Worm (Caenorhabditis elegans) whole organism, L3 larva: Measurements from ENCODE around the gene htp-1.
A peak's percentile ranks its signal among the peaks of the same experiment; 100 is the strongest.

ENCODE experiments used
- R02D3.7 ChIP-seq: fragments of 150-350 bp; optimal IDR thresholded peaks from 2 replicates; lab custom pipeline; 2014; ENCODE audit warnings: missing biosample characterization, missing genetic modification characterization
- ZK546.5 ChIP-seq: sonication (generic microtip); optimal IDR thresholded peaks from 2 replicates; lab custom pipeline; 2017; ENCODE audit warnings: missing biosample characterization, missing genetic modification characterization
- aly-2 ChIP-seq: fragments of 150-350 bp; optimal IDR thresholded peaks from 2 replicates; lab custom pipeline; 2014; ENCODE audit warnings: missing biosample characterization, missing genetic modification characterization
- ama-1 ChIP-seq: fragments of 150-350 bp; optimal IDR thresholded peaks from 2 replicates; lab custom pipeline; 2018
- ceh-16 ChIP-seq: sonication (generic microtip); optimal IDR thresholded peaks from 2 replicates; lab custom pipeline; 2017; ENCODE audit warnings: missing biosample characterization, missing genetic modification characterization
- ceh-28 ChIP-seq: fragments of 150-350 bp; optimal IDR thresholded peaks from 2 replicates; lab custom pipeline; 2014; ENCODE audit warnings: missing biosample characterization, missing genetic modification reagents, missing genetic modification characterization
- ceh-82 ChIP-seq: fragments of 150-350 bp; optimal IDR thresholded peaks from 2 replicates; lab custom pipeline; 2014; ENCODE audit warnings: missing biosample characterization, missing genetic modification characterization
- ceh-9 ChIP-seq: sonication (generic microtip); optimal IDR thresholded peaks from 2 replicates; lab custom pipeline; 2018; ENCODE audit warnings: missing biosample characterization, missing genetic modification characterization
- daf-12 ChIP-seq: fragments of 150-350 bp; optimal IDR thresholded peaks from 2 replicates; lab custom pipeline; 2014; ENCODE audit warnings: missing biosample characterization, missing genetic modification reagents, missing genetic modification characterization
- egl-27 ChIP-seq: sonication (generic microtip); optimal IDR thresholded peaks from 4 replicates; lab custom pipeline; 2017; ENCODE audit warnings: missing biosample characterization, missing genetic modification reagents, missing genetic modification characterization
- egl-5 ChIP-seq: fragments of 150-350 bp; optimal IDR thresholded peaks from 2 replicates; lab custom pipeline; 2017; ENCODE audit warnings: missing biosample characterization, missing genetic modification reagents, missing genetic modification characterization, inconsistent platforms
- elt-1 ChIP-seq: fragments of 150-350 bp; optimal IDR thresholded peaks from 2 replicates; lab custom pipeline; 2014; ENCODE audit warnings: missing biosample characterization, missing genetic modification characterization
- elt-2 ChIP-seq: sonication (generic microtip); optimal IDR thresholded peaks from 2 replicates; lab custom pipeline; 2016; ENCODE audit warnings: missing genetic modification reagents, mild to moderate bottlenecking, missing genetic modification characterization, missing compliant biosample characterization
- elt-3 ChIP-seq, 3 experiments: fragments of 150-350 bp in 1 of 3; sonication (generic microtip) in 2 of 3; optimal IDR thresholded peaks; 2 replicates in 2 of 3; 4 replicates in 1 of 3; lab custom pipeline; 2014 to 2017; ENCODE audit warnings: missing biosample characterization in 3 of 3, missing genetic modification characterization in 3 of 3
- eor-1 ChIP-seq, 2 experiments: fragments of 150-350 bp; optimal IDR thresholded peaks; 2 replicates each; lab custom pipeline; 2014 to 2018; ENCODE audit warnings: missing biosample characterization in 2 of 2, missing genetic modification characterization in 2 of 2
- fkh-10 ChIP-seq: sonication (generic microtip); optimal IDR thresholded peaks from 2 replicates; lab custom pipeline; 2017; ENCODE audit warnings: missing biosample characterization, missing genetic modification reagents, missing genetic modification characterization
- fkh-2 ChIP-seq: fragments of 150-350 bp; optimal IDR thresholded peaks from 2 replicates; lab custom pipeline; 2014; ENCODE audit warnings: missing biosample characterization, missing genetic modification reagents, missing genetic modification characterization
- fos-1 ChIP-seq: fragments of 150-350 bp; optimal IDR thresholded peaks from 2 replicates; lab custom pipeline; 2014; ENCODE audit warnings: missing biosample characterization, missing genetic modification characterization
- hmg-11 ChIP-seq: sonication (generic microtip); optimal IDR thresholded peaks from 2 replicates; lab custom pipeline; 2016; ENCODE audit warnings: missing genetic modification characterization, missing compliant biosample characterization
- jun-1 ChIP-seq: fragments of 150-350 bp; optimal IDR thresholded peaks from 2 replicates; lab custom pipeline; 2014; ENCODE audit warnings: missing biosample characterization, missing genetic modification reagents, missing genetic modification characterization
- lin-15B ChIP-seq: fragments of 150-350 bp; optimal IDR thresholded peaks from 2 replicates; lab custom pipeline; 2014; ENCODE audit warnings: missing biosample characterization, missing genetic modification characterization
- lin-39 ChIP-seq: fragments of 150-350 bp; optimal IDR thresholded peaks from 2 replicates; lab custom pipeline; 2018; ENCODE audit warnings: missing biosample characterization, missing genetic modification reagents, missing genetic modification characterization
- lsy-12 ChIP-seq: sonication (generic microtip); optimal IDR thresholded peaks from 2 replicates; lab custom pipeline; 2016; ENCODE audit warnings: mild to moderate bottlenecking, missing genetic modification characterization, missing compliant biosample characterization
- mdl-1 ChIP-seq: fragments of 150-350 bp; optimal IDR thresholded peaks from 2 replicates; lab custom pipeline; 2014; ENCODE audit warnings: missing biosample characterization, missing genetic modification characterization
- mml-1 ChIP-seq: fragments of 150-350 bp; sonication (generic microtip); optimal IDR thresholded peaks from 3 replicates; lab custom pipeline; 2014; ENCODE audit warnings: missing biosample characterization, missing genetic modification characterization
- nfya-1 ChIP-seq: sonication (generic microtip); optimal IDR thresholded peaks from 2 replicates; lab custom pipeline; 2017; ENCODE audit warnings: missing genetic modification characterization, mild to moderate bottlenecking, missing compliant biosample characterization, antibody characterized with exemption, moderate library complexity; ENCODE audit not compliant: insufficient read depth
- nhr-11 ChIP-seq: fragments of 150-350 bp; optimal IDR thresholded peaks from 2 replicates; lab custom pipeline; 2014; ENCODE audit warnings: missing biosample characterization, missing genetic modification characterization
- nhr-12 ChIP-seq: fragments of 150-350 bp; optimal IDR thresholded peaks from 2 replicates; lab custom pipeline; 2014; ENCODE audit warnings: missing biosample characterization, missing genetic modification characterization
- nhr-23 ChIP-seq: fragments of 150-350 bp; optimal IDR thresholded peaks from 2 replicates; lab custom pipeline; 2014; ENCODE audit warnings: missing biosample characterization, missing genetic modification reagents, missing genetic modification characterization
- nhr-237 ChIP-seq: fragments of 150-350 bp; optimal IDR thresholded peaks from 2 replicates; lab custom pipeline; 2014; ENCODE audit warnings: missing biosample characterization, missing genetic modification characterization
- nhr-25 ChIP-seq: sonication (generic microtip); optimal IDR thresholded peaks from 2 replicates; lab custom pipeline; 2017; ENCODE audit warnings: missing biosample characterization, missing genetic modification characterization
- nhr-28 ChIP-seq: fragments of 150-350 bp; optimal IDR thresholded peaks from 2 replicates; lab custom pipeline; 2014; ENCODE audit warnings: missing biosample characterization, missing genetic modification characterization
- nhr-43 ChIP-seq: sonication (generic microtip); optimal IDR thresholded peaks from 2 replicates; lab custom pipeline; 2016; ENCODE audit warnings: mild to moderate bottlenecking, missing genetic modification characterization, missing compliant biosample characterization; ENCODE audit not compliant: poor library complexity, severe bottlenecking
- nhr-67 ChIP-seq: fragments of 150-350 bp; optimal IDR thresholded peaks from 2 replicates; lab custom pipeline; 2014; ENCODE audit warnings: missing biosample characterization, missing genetic modification characterization
- nhr-76 ChIP-seq: fragments of 150-350 bp; sonication (generic microtip); optimal IDR thresholded peaks from 5 replicates; lab custom pipeline; 2014; ENCODE audit warnings: missing biosample characterization, missing genetic modification characterization
- nhr-77 ChIP-seq: fragments of 150-350 bp; optimal IDR thresholded peaks from 2 replicates; lab custom pipeline; 2014; ENCODE audit warnings: missing biosample characterization, missing genetic modification characterization
- pha-4 ChIP-seq: fragments of 150-350 bp; optimal IDR thresholded peaks from 2 replicates; lab custom pipeline; 2014; ENCODE audit warnings: missing biosample characterization, missing genetic modification reagents, missing genetic modification characterization
- pqm-1 ChIP-seq: fragments of 150-350 bp; optimal IDR thresholded peaks from 2 replicates; lab custom pipeline; 2017; ENCODE audit warnings: missing biosample characterization, missing genetic modification characterization, inconsistent platforms
- sea-2 ChIP-seq: fragments of 150-350 bp; sonication (generic microtip); optimal IDR thresholded peaks from 4 replicates; lab custom pipeline; 2014; ENCODE audit warnings: missing biosample characterization, missing genetic modification reagents, missing genetic modification characterization
- skn-1 ChIP-seq: fragments of 150-350 bp; optimal IDR thresholded peaks from 2 replicates; lab custom pipeline; 2014; ENCODE audit warnings: missing biosample characterization, missing genetic modification characterization
- snpc-4 ChIP-seq: fragments of 150-350 bp; optimal IDR thresholded peaks from 2 replicates; lab custom pipeline; 2014; ENCODE audit warnings: missing biosample characterization, missing genetic modification characterization
- tbx-2 ChIP-seq: sonication (generic microtip); optimal IDR thresholded peaks from 2 replicates; lab custom pipeline; 2016; ENCODE audit warnings: mild to moderate bottlenecking, missing genetic modification characterization, missing compliant biosample characterization
- unc-39 ChIP-seq: sonication (generic microtip); optimal IDR thresholded peaks from 4 replicates; lab custom pipeline; 2017; ENCODE audit warnings: missing biosample characterization, missing genetic modification characterization
- unc-62 ChIP-seq: fragments of 150-350 bp; sonication (generic microtip); optimal IDR thresholded peaks from 4 replicates; lab custom pipeline; 2014; ENCODE audit warnings: missing biosample characterization, missing genetic modification reagents, missing genetic modification characterization
- zag-1 ChIP-seq: fragments of 150-350 bp; optimal IDR thresholded peaks from 2 replicates; lab custom pipeline; 2014; ENCODE audit warnings: missing biosample characterization, missing genetic modification characterization
- ztf-11 ChIP-seq: fragments of 150-350 bp; optimal IDR thresholded peaks from 2 replicates; lab custom pipeline; 2014; ENCODE audit warnings: missing biosample characterization, missing genetic modification characterization
- ztf-4 ChIP-seq: fragments of 150-350 bp; optimal IDR thresholded peaks from 2 replicates; lab custom pipeline; 2014; ENCODE audit warnings: missing biosample characterization, missing genetic modification characterization

Gene htp-1

ce11 chrIV:5394687-5395086 is 3.3 kb upstream of the htp-1 start, which contains the start of the genes perm-3 and swsn-6:
Gene perm-3, minus strand, starts transcription at chrIV:5394804.
Gene swsn-6, plus strand, starts transcription at chrIV:5395033.
- no peak for TF ChIP-seq unc-39
- no peak for TF ChIP-seq eor-1 (tag; optimal IDR thresholded peaks at IDR 0.05; lab: Kevin White, UChicago)
- no peak for TF ChIP-seq mml-1 (tag; lab: Kevin White, UChicago)
- peak; percentile 8 for TF ChIP-seq nhr-43 (tag; lab: Kevin White, UChicago)
- TF ChIP-seq nhr-28 (tag; lab: Kevin White, UChicago): no peak
- no peak for TF ChIP-seq fkh-2 (tag; lab: Kevin White, UChicago)
- peak; percentile 49 for TF ChIP-seq lsy-12 (tag; lab: Kevin White, UChicago)
- TF ChIP-seq pha-4 (tag; lab: Kevin White, UChicago): peak; percentile 89
- peak; percentile 53 for TF ChIP-seq jun-1
- no peak for TF ChIP-seq ama-1 (lab: Kevin White, UChicago)
- no peak for TF ChIP-seq sea-2
- peak; percentile 63 for TF ChIP-seq R02D3.7 (tag; lab: Kevin White, UChicago)
- TF ChIP-seq nfya-1 (tag; lab: Kevin White, UChicago): peak; percentile 80
- no peak for TF ChIP-seq mdl-1 (tag; lab: Kevin White, UChicago)
- TF ChIP-seq snpc-4 (tag; lab: Kevin White, UChicago): peak; percentile 90
- TF ChIP-seq ceh-28 (tag; lab: Kevin White, UChicago): peak; percentile 92
- no peak for TF ChIP-seq daf-12 (tag; lab: Kevin White, UChicago)
- TF ChIP-seq egl-5 (tag; lab: Kevin White, UChicago): peak; percentile 45
- TF ChIP-seq lin-15B (tag; lab: Kevin White, UChicago): peak; percentile 85
- TF ChIP-seq elt-3 (tag; optimal IDR thresholded peaks at IDR 0.05; lab: Kevin White, UChicago): no peak
- TF ChIP-seq nhr-76: no peak
- peak; percentile 73 for TF ChIP-seq nhr-25 (tag; lab: Kevin White, UChicago)
- no peak for TF ChIP-seq skn-1 (tag; lab: Kevin White, UChicago)
- no peak for TF ChIP-seq ceh-16 (tag; lab: Kevin White, UChicago)
- TF ChIP-seq ZK546.5: peak; percentile 37
- no peak for TF ChIP-seq fos-1
- peak; percentile 62 for TF ChIP-seq tbx-2 (tag; lab: Kevin White, UChicago)
- no peak for TF ChIP-seq fkh-10 (GFP tag; lab: Kevin White, UChicago)
- no peak for TF ChIP-seq ceh-82 (tag; lab: Kevin White, UChicago)
- TF ChIP-seq aly-2: no peak
- TF ChIP-seq nhr-23 (tag; lab: Kevin White, UChicago): peak; percentile 83
- no peak for TF ChIP-seq nhr-67 (tag; lab: Kevin White, UChicago)
- TF ChIP-seq nhr-12 (tag; lab: Kevin White, UChicago): no peak
- TF ChIP-seq ztf-4 (tag; lab: Kevin White, UChicago): no peak
- no peak for TF ChIP-seq unc-62
- TF ChIP-seq elt-1 (tag; lab: Kevin White, UChicago): peak; percentile 7
- peak; percentile 40 for TF ChIP-seq lin-39 (tag; lab: Kevin White, UChicago)
- TF ChIP-seq hmg-11: peak; percentile 61
- no peak for TF ChIP-seq ztf-11 (tag; lab: Kevin White, UChicago)
- TF ChIP-seq zag-1 (tag; lab: Kevin White, UChicago): no peak
- TF ChIP-seq nhr-77 (tag; lab: Kevin White, UChicago): no peak
- no peak for TF ChIP-seq nhr-237 (tag; lab: Kevin White, UChicago)
- no peak for TF ChIP-seq pqm-1 (tag; lab: Kevin White, UChicago)
- TF ChIP-seq ceh-9 (tag; lab: Kevin White, UChicago): no peak
- TF ChIP-seq nhr-11 (tag; lab: Kevin White, UChicago): no peak
- TF ChIP-seq egl-27 (tag; lab: Kevin White, UChicago): no peak
- peak; percentile 37 for TF ChIP-seq elt-2 (tag; lab: Kevin White, UChicago)
